Worm (Caenorhabditis elegans): ENCODE data around the gene gpa-9.

DNA sequence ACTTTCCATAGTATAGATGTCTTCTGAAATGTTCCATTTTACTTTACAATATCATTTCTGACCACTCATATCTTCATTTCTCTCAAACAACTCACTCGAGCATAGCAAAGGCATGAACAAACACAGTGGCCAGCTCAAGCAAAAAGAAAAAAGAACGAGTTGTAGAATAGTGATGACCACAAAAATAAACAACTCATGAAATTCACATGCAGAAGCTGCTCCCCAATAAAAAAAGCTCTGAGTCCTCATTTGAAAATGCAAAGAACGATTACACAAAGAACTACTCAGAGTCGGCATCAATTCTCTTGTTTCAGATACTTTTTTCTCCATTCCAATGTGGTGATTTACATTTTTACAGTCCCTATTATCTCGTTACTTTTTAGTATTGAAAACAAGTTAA is 14.4 kb downstream of the gpa-9 start:
- TF ChIP-seq ceh-8 (GFP tag; optimal IDR thresholded peaks at IDR 0.05), result no peak
- no peak for TF ChIP-seq nhr-76 (tag; optimal IDR thresholded peaks at IDR 0.05)
- no peak for TF ChIP-seq ama-1 (optimal IDR thresholded peaks at IDR 0.05)
- TF ChIP-seq ztf-4 (tag; optimal IDR thresholded peaks at IDR 0.05), result no peak
- no peak for TF ChIP-seq elt-3 (tag; optimal IDR thresholded peaks at IDR 0.05)
- TF ChIP-seq mab-9 (GFP tag; IDR thresholded peaks at IDR 0.05), result no peak
- no peak for TF ChIP-seq aly-2 (tag; optimal IDR thresholded peaks at IDR 0.05)
- no peak for TF ChIP-seq nhr-28 (tag; optimal IDR thresholded peaks at IDR 0.05)
- no peak for TF ChIP-seq snpc-4 (tag; optimal IDR thresholded peaks at IDR 0.05)
- no peak for TF ChIP-seq C04F5.9 (tag; optimal IDR thresholded peaks at IDR 0.05)
- no peak for TF ChIP-seq lin-39 (tag; optimal IDR thresholded peaks at IDR 0.05)

Measured in whole organism, L1 larva.